Worm (Caenorhabditis elegans): ENCODE measurements around the gene ceh-99.

The ceh-99 gene

ce11 chrII:12481645-12482044 lies 38.1 kb upstream of the ceh-99 start:
- TF ChIP-seq nhr-25 (tag; optimal IDR thresholded peaks at IDR 0.05), result no peak
- no peak for TF ChIP-seq lin-39 (tag; optimal IDR thresholded peaks at IDR 0.05)
- TF ChIP-seq mab-5 (tag; optimal IDR thresholded peaks at IDR 0.05), result no peak
- no peak for TF ChIP-seq ceh-82 (tag; optimal IDR thresholded peaks at IDR 0.05)
- no peak for TF ChIP-seq ZK546.5 (tag; optimal IDR thresholded peaks at IDR 0.05)
- TF ChIP-seq zag-1 (tag; optimal IDR thresholded peaks at IDR 0.05), result no peak
- no peak for TF ChIP-seq nhr-12 (tag; optimal IDR thresholded peaks at IDR 0.05)
- TF ChIP-seq Y55F3AM.14 (GFP tag; optimal IDR thresholded peaks at IDR 0.05), result no peak
- no peak for TF ChIP-seq nhr-10 (tag; optimal IDR thresholded peaks at IDR 0.05)
- no peak for TF ChIP-seq ama-1 (optimal IDR thresholded peaks at IDR 0.05)
- TF ChIP-seq snpc-4 (tag; optimal IDR thresholded peaks at IDR 0.05), result no peak
- TF ChIP-seq F13H6.1 (tag; optimal IDR thresholded peaks at IDR 0.05), result no peak
- no peak for TF ChIP-seq peb-1 (tag; optimal IDR thresholded peaks at IDR 0.05)
- TF ChIP-seq elt-1 (tag; optimal IDR thresholded peaks at IDR 0.05), result no peak

ce11 chrII:12482622-12483021 lies 37.2 kb upstream of the ceh-99 start, which contains the start of gene fbxb-102:
TSS of gene fbxb-102 (plus strand) at chrII:12482922.
- TF ChIP-seq unc-39 (tag; optimal IDR thresholded peaks at IDR 0.05) (no peak), nhr-11 (tag; optimal IDR thresholded peaks at IDR 0.05) (no peak), ztf-4 (tag; optimal IDR thresholded peaks at IDR 0.05) (no peak), snpc-4 (tag; optimal IDR thresholded peaks at IDR 0.05) (no peak), nhr-10 (tag; optimal IDR thresholded peaks at IDR 0.05) (no peak), lin-39 (tag; optimal IDR thresholded peaks at IDR 0.05) (no peak), F13H6.1 (tag; optimal IDR thresholded peaks at IDR 0.05) (no peak), dmd-4 (tag; optimal IDR thresholded peaks at IDR 0.05) (no peak), sem-4 (tag; optimal IDR thresholded peaks at IDR 0.05) (no peak), blmp-1 (tag; optimal IDR thresholded peaks at IDR 0.05; ENCODE audit: insufficient read depth) (no peak), Y55F3AM.14 (GFP tag; optimal IDR thresholded peaks at IDR 0.05) (no peak), alr-1 (tag; optimal IDR thresholded peaks at IDR 0.05) (no peak), sma-9 (GFP tag; optimal IDR thresholded peaks at IDR 0.05) (no peak), sma-9 (tag; optimal IDR thresholded peaks at IDR 0.05) (no peak), mbf-1 (tag; optimal IDR thresholded peaks at IDR 0.05) (no peak), elt-3 (tag; optimal IDR thresholded peaks at IDR 0.05) (no peak), aly-2 (tag; optimal IDR thresholded peaks at IDR 0.05) (no peak), ztf-1 (GFP tag; conservative IDR thresholded peaks at IDR 0.05) (no peak), skn-1 (tag; optimal IDR thresholded peaks at IDR 0.05) (no peak), nhr-6 (tag; optimal IDR thresholded peaks at IDR 0.05) (no peak)

- TF ChIP-seq gmeb-1 (tag; optimal IDR thresholded peaks at IDR 0.05) (no peak), alr-1 (tag; optimal IDR thresholded peaks at IDR 0.05) (no peak), sma-9 (GFP tag; optimal IDR thresholded peaks at IDR 0.05) (no peak), sma-9 (tag; optimal IDR thresholded peaks at IDR 0.05) (no peak), ceh-16 (tag; optimal IDR thresholded peaks at IDR 0.05) (no peak), nhr-10 (tag; optimal IDR thresholded peaks at IDR 0.05) (no peak), nhr-129 (tag; optimal IDR thresholded peaks at IDR 0.05) (no peak), nhr-77 (tag; optimal IDR thresholded peaks at IDR 0.05) (no peak), Y55F3AM.14 (GFP tag; optimal IDR thresholded peaks at IDR 0.05) (no peak), peb-1 (tag; optimal IDR thresholded peaks at IDR 0.05) (no peak), F13H6.1 (tag; optimal IDR thresholded peaks at IDR 0.05) (no peak)
Measured at ce11 chrII:12485060-12485459, 34.7 kb upstream of the ceh-99 start, which contains the start of gene F15A4.10. TSS of gene F15A4.10 (minus strand) at chrII:12485160.

ce11 chrII:12488810-12489209 lies 31.0 kb upstream of the ceh-99 start:
- TF ChIP-seq unc-62 (GFP tag; optimal IDR thresholded peaks at IDR 0.05), result no peak

ce11 chrII:12489903-12490302 lies 29.9 kb upstream of the ceh-99 start, which contains the start of gene T21B4.15:
TSS of gene T21B4.15 (plus strand) at chrII:12490203.
- TF ChIP-seq crh-2 (tag; optimal IDR thresholded peaks at IDR 0.05), result no peak
- no peak for TF ChIP-seq sma-9 (GFP tag; optimal IDR thresholded peaks at IDR 0.05)
- no peak for TF ChIP-seq sma-9 (tag; optimal IDR thresholded peaks at IDR 0.05)
- no peak for TF ChIP-seq dmd-4 (tag; optimal IDR thresholded peaks at IDR 0.05)
- no peak for TF ChIP-seq aly-2 (tag; optimal IDR thresholded peaks at IDR 0.05)
- TF ChIP-seq blmp-1 (tag; optimal IDR thresholded peaks at IDR 0.05; ENCODE audit: insufficient read depth), result no peak
- no peak for TF ChIP-seq ceh-16 (tag; optimal IDR thresholded peaks at IDR 0.05)
- TF ChIP-seq R02D3.7 (tag; optimal IDR thresholded peaks at IDR 0.05), result no peak
- no peak for TF ChIP-seq nhr-6 (tag; optimal IDR thresholded peaks at IDR 0.05)
- TF ChIP-seq elt-3 (tag; optimal IDR thresholded peaks at IDR 0.05), result no peak
- no peak for TF ChIP-seq sma-3 (GFP tag; optimal IDR thresholded peaks at IDR 0.05)
- TF ChIP-seq mdl-1 (tag; optimal IDR thresholded peaks at IDR 0.05), result no peak
- TF ChIP-seq F13H6.1 (tag; optimal IDR thresholded peaks at IDR 0.05), result no peak
- no peak for TF ChIP-seq fos-1 (tag; optimal IDR thresholded peaks at IDR 0.05)
- TF ChIP-seq nhr-23 (tag; optimal IDR thresholded peaks at IDR 0.05), result no peak
- TF ChIP-seq unc-62 (GFP tag; optimal IDR thresholded peaks at IDR 0.05), result no peak
- TF ChIP-seq nhr-77 (tag; optimal IDR thresholded peaks at IDR 0.05), result no peak
- TF ChIP-seq nhr-12 (tag; optimal IDR thresholded peaks at IDR 0.05), result no peak
- TF ChIP-seq Y55F3AM.14 (GFP tag; optimal IDR thresholded peaks at IDR 0.05), result no peak
